Worm (Caenorhabditis elegans): ENCODE measurements around the gene crn-2.

The crn-2 gene

DNA sequence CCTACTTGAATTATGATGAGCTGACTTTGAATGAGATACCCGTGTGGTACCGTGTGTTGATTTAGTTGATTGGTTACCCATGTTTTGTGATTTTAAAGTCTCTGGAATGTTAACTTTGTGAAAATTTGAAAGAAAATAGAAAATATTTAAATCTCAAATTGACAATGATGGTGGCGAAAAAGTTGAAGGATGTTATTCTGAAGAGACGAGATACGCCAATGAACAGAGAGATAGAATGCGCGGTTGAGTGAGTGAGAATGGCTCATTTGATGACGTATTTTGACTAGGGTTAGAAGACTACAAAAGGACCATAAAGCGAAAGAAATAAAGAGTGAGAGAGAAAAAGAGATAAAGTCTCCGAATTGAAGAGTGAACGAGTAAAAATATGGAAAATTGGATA, 24.0 kb upstream of the crn-2 start, which contains the start of gene glb-6:
TSS of gene glb-6 (minus strand) at position 101 of the 400 bp plus-strand sequence.
- TF ChIP-seq nhr-12 (tag; optimal IDR thresholded peaks at IDR 0.05) (no peak), C34F6.9 (tag; optimal IDR thresholded peaks at IDR 0.05) (no peak), lin-13 (GFP tag; optimal IDR thresholded peaks at IDR 0.05) (no peak), elt-3 (tag; optimal IDR thresholded peaks at IDR 0.05) (no peak), gmeb-1 (tag; optimal IDR thresholded peaks at IDR 0.05) (no peak), mab-5 (tag; optimal IDR thresholded peaks at IDR 0.05) (no peak), nhr-237 (tag; optimal IDR thresholded peaks at IDR 0.05) (no peak), ZK546.5 (tag; optimal IDR thresholded peaks at IDR 0.05) (no peak)

- TF ChIP-seq R02D3.7 (tag; optimal IDR thresholded peaks at IDR 0.05): no peak
- no peak for TF ChIP-seq lin-13 (GFP tag; optimal IDR thresholded peaks at IDR 0.05)
- TF ChIP-seq nhr-25 (tag; optimal IDR thresholded peaks at IDR 0.05): no peak
- TF ChIP-seq sma-3 (GFP tag; optimal IDR thresholded peaks at IDR 0.05): no peak
- TF ChIP-seq nhr-21 (tag; optimal IDR thresholded peaks at IDR 0.05): no peak
- no peak for TF ChIP-seq crh-2 (tag; optimal IDR thresholded peaks at IDR 0.05)
- no peak for TF ChIP-seq elt-1 (tag; optimal IDR thresholded peaks at IDR 0.05)
- TF ChIP-seq unc-62 (GFP tag; optimal IDR thresholded peaks at IDR 0.05): no peak
- TF ChIP-seq ztf-1 (GFP tag; conservative IDR thresholded peaks at IDR 0.05): no peak
- no peak for TF ChIP-seq nhr-77 (tag; optimal IDR thresholded peaks at IDR 0.05)
- TF ChIP-seq sma-9 (GFP tag; optimal IDR thresholded peaks at IDR 0.05): no peak
- no peak for TF ChIP-seq sma-9 (tag; optimal IDR thresholded peaks at IDR 0.05)
- TF ChIP-seq ama-1 (optimal IDR thresholded peaks at IDR 0.05): no peak
- no peak for TF ChIP-seq F13H6.1 (tag; optimal IDR thresholded peaks at IDR 0.05)
- no peak for TF ChIP-seq nhr-129 (tag; optimal IDR thresholded peaks at IDR 0.05)
- no peak for TF ChIP-seq skn-1 (tag; optimal IDR thresholded peaks at IDR 0.05)
Observed at ce11 chrV:5571691-5572090, 22.7 kb upstream of the crn-2 start.

DNA sequence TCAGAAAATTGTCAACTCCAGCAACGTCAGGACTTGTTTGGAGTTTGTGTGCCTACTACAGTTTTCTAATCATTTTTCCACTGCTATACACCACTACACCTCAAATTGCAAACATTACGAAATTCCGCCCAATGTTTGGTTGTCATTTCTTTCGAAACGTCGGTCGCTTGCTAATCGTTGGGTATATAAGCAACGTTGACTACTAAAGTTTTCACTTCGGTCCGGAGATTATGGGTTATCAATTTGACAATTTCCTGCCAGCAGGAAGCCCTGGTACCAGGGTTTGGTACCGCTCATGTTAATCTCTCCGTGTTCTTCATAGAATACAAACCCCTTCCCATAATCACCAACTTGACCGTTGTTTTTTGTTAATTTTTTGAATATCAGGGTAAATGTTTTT, 18.4 kb upstream of the crn-2 start:
- TF ChIP-seq nhr-237 (tag; optimal IDR thresholded peaks at IDR 0.05) (no peak), unc-62 (GFP tag; optimal IDR thresholded peaks at IDR 0.05) (no peak), nhr-10 (tag; optimal IDR thresholded peaks at IDR 0.05) (no peak), nhr-21 (tag; optimal IDR thresholded peaks at IDR 0.05) (peak; percentile 13), ceh-82 (tag; optimal IDR thresholded peaks at IDR 0.05) (no peak), egl-27 (tag; optimal IDR thresholded peaks at IDR 0.05) (no peak), fos-1 (tag; optimal IDR thresholded peaks at IDR 0.05) (peak; percentile 65), sma-3 (GFP tag; optimal IDR thresholded peaks at IDR 0.05) (peak; percentile 58), dmd-4 (tag; optimal IDR thresholded peaks at IDR 0.05) (no peak), nhr-11 (tag; optimal IDR thresholded peaks at IDR 0.05) (no peak), snpc-4 (tag; optimal IDR thresholded peaks at IDR 0.05) (peak; percentile 97), crh-2 (tag; optimal IDR thresholded peaks at IDR 0.05) (peak; percentile 79), gmeb-1 (tag; optimal IDR thresholded peaks at IDR 0.05) (peak; percentile 62), sma-9 (GFP tag; optimal IDR thresholded peaks at IDR 0.05) (peak; percentile 41), sma-9 (tag; optimal IDR thresholded peaks at IDR 0.05) (no peak), ceh-16 (tag; optimal IDR thresholded peaks at IDR 0.05) (no peak), mbf-1 (tag; optimal IDR thresholded peaks at IDR 0.05) (no peak), blmp-1 (tag; optimal IDR thresholded peaks at IDR 0.05; ENCODE audit: insufficient read depth) (no peak), mab-5 (tag; optimal IDR thresholded peaks at IDR 0.05) (no peak), alr-1 (tag; optimal IDR thresholded peaks at IDR 0.05) (no peak), zag-1 (tag; optimal IDR thresholded peaks at IDR 0.05) (no peak), ztf-1 (GFP tag; conservative IDR thresholded peaks at IDR 0.05) (no peak), lsy-2 (tag; optimal IDR thresholded peaks at IDR 0.05) (peak; percentile 33 to 37), sem-4 (tag; optimal IDR thresholded peaks at IDR 0.05) (no peak), skn-1 (tag; optimal IDR thresholded peaks at IDR 0.05) (peak; percentile 13), nhr-129 (tag; optimal IDR thresholded peaks at IDR 0.05) (peak; percentile 75), lin-13 (GFP tag; optimal IDR thresholded peaks at IDR 0.05) (peak; percentile 10), F13H6.1 (tag; optimal IDR thresholded peaks at IDR 0.05) (peak; percentile 45)

DNA sequence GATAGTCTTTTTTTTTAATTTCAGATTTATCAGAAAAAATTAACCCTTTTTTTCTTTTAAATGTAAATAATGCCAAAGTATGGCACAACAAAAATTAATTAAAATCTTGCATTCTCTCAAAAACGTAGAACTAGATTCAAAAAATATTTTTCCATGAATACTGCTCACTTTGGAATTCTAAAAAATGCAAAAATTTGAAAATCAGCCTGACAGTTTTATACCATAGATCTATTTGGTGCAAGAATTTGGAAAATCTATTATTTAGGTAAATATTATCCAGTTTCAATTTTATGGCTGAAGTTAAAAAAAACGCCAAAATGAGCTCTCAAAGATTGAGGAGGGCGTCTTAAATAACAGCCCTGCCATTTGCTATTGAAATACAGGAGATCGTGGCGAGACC, 14.7 kb upstream of the crn-2 start:
- TF ChIP-seq sma-9 (GFP tag; optimal IDR thresholded peaks at IDR 0.05) (no peak), sma-9 (tag; optimal IDR thresholded peaks at IDR 0.05) (no peak), nhr-129 (tag; optimal IDR thresholded peaks at IDR 0.05) (no peak), Y55F3AM.14 (GFP tag; optimal IDR thresholded peaks at IDR 0.05) (no peak), peb-1 (tag; optimal IDR thresholded peaks at IDR 0.05) (no peak), ztf-11 (tag; optimal IDR thresholded peaks at IDR 0.05) (no peak), crh-2 (tag; optimal IDR thresholded peaks at IDR 0.05) (no peak), nhr-25 (tag; optimal IDR thresholded peaks at IDR 0.05) (no peak), mab-5 (tag; optimal IDR thresholded peaks at IDR 0.05) (no peak), lin-11 (tag; optimal IDR thresholded peaks at IDR 0.05) (no peak), unc-39 (tag; optimal IDR thresholded peaks at IDR 0.05) (no peak), ceh-82 (tag; optimal IDR thresholded peaks at IDR 0.05) (no peak), nhr-10 (tag; optimal IDR thresholded peaks at IDR 0.05) (no peak), nhr-77 (tag; optimal IDR thresholded peaks at IDR 0.05) (no peak), nhr-237 (tag; optimal IDR thresholded peaks at IDR 0.05) (no peak), nhr-6 (tag; optimal IDR thresholded peaks at IDR 0.05) (no peak), ztf-4 (tag; optimal IDR thresholded peaks at IDR 0.05) (no peak), alr-1 (tag; optimal IDR thresholded peaks at IDR 0.05) (no peak), R02D3.7 (tag; optimal IDR thresholded peaks at IDR 0.05) (no peak), mdl-1 (tag; optimal IDR thresholded peaks at IDR 0.05) (no peak), F13H6.1 (tag; optimal IDR thresholded peaks at IDR 0.05) (no peak)
